Worm (Caenorhabditis elegans) whole organism, L1 larva: ENCODE measurements around the gene cng-3.

Experiments used
- C04F5.9 ChIP-seq: sonication (generic microtip); optimal IDR thresholded peaks from 2 replicates; lab custom pipeline; 2016; ENCODE audit warnings: missing genetic modification characterization, missing compliant biosample characterization
- nhr-11 ChIP-seq: fragments of 150-350 bp; optimal IDR thresholded peaks from 2 replicates; lab custom pipeline; 2014; ENCODE audit warnings: missing biosample characterization, missing genetic modification characterization

DNA sequence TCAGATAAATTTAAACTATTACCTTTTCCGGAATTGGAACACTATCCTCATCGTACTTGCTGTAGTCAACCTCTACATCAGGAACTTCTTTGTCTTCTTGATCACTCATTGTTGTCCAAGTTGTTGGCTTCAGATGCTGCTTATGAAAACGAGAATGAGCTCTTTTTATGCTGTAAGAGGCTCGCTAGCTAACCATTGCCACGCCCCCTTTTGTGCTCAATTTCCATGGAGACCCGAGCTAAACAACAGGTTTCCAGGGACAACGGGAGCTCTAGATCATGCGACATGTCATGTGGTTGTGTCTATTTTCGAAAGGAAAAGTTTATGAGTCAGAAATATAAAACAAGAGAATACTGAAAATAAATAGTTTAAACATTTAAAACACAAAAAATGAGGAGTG lies 29.6 kb upstream of the cng-3 start, which contains the start of gene C33A12.4:
- TF ChIP-seq nhr-11 (tag; lab: Kevin White, UChicago): no peak
- no peak for TF ChIP-seq C04F5.9 (tag; lab: Kevin White, UChicago)
